Fruit fly (Drosophila melanogaster): ENCODE results near the gene CG16781.

CG16781 gene

dm6 chrX:3463944-3464343, at the start of gene CG16781:
TSS of gene CG16781 (minus strand) at chrX:3464044.
- no peak for TF ChIP-seq noc (tag; optimal IDR thresholded peaks at IDR 0.05)

dm6 chrX:3504751-3505150, 40.9 kb upstream of the CG16781 start, which contains the start of gene Gas8:
TSS of gene Gas8 (minus strand) at chrX:3504851.
- no peak for TF ChIP-seq noc (tag; optimal IDR thresholded peaks at IDR 0.05)

- no peak for TF ChIP-seq noc (tag; optimal IDR thresholded peaks at IDR 0.05)
Observed at dm6 chrX:3504251-3504650, 40.4 kb upstream of the CG16781 start.

- no peak for TF ChIP-seq noc (tag; optimal IDR thresholded peaks at IDR 0.05)
Observed at dm6 chrX:3485871-3486270, 22.0 kb upstream of the CG16781 start.

- TF ChIP-seq noc (tag; optimal IDR thresholded peaks at IDR 0.05): no peak
Observed at dm6 chrX:3485304-3485703, 21.5 kb upstream of the CG16781 start, which contains the start of the genes CG14270 and CG10803. TSS of gene CG14270 (minus strand) at chrX:3485378. TSS of gene CG10803 (plus strand) at chrX:3485650.

- TF ChIP-seq noc (tag; optimal IDR thresholded peaks at IDR 0.05): peak; percentile 56
Observed at dm6 chrX:3482119-3483014, 18.5 kb upstream of the CG16781 start, which contains the start of the genes CG10804 and CG10802. TSS of gene CG10804 (minus strand) at chrX:3482322. TSS of gene CG10802 (plus strand) at chrX:3482965.

- no peak for TF ChIP-seq noc (tag; optimal IDR thresholded peaks at IDR 0.05)
Observed at dm6 chrX:3481034-3481433, 17.2 kb upstream of the CG16781 start.

- TF ChIP-seq noc (tag; optimal IDR thresholded peaks at IDR 0.05): no peak
Observed at dm6 chrX:3476009-3476408, 12.2 kb upstream of the CG16781 start.

dm6 chrX:3474476-3475439, 10.9 kb upstream of the CG16781 start, which contains the start of gene CG12206:
TSS of gene CG12206 (minus strand) at chrX:3474524.
- peak; percentile 84 for TF ChIP-seq noc (tag; optimal IDR thresholded peaks at IDR 0.05)

- TF ChIP-seq noc (tag; optimal IDR thresholded peaks at IDR 0.05): peak; percentile 17
Observed at dm6 chrX:3473636-3474035, 9.8 kb upstream of the CG16781 start.

dm6 chrX:3470467-3471079, 6.7 kb upstream of the CG16781 start:
- no peak for TF ChIP-seq noc (tag; optimal IDR thresholded peaks at IDR 0.05)

- TF ChIP-seq noc (tag; optimal IDR thresholded peaks at IDR 0.05): no peak
Observed at dm6 chrX:3465551-3465950, 1.7 kb upstream of the CG16781 start.

dm6 chrX:3460140-3460642, 3.7 kb downstream of the CG16781 start, which contains the start of the genes CG16782 and CG10801:
TSS of gene CG16782 (minus strand) at chrX:3460240.
TSS of gene CG10801 (plus strand) at chrX:3460592.
- TF ChIP-seq noc (tag; optimal IDR thresholded peaks at IDR 0.05): no peak

dm6 chrX:3458491-3458890, 5.4 kb downstream of the CG16781 start:
- TF ChIP-seq noc (tag; optimal IDR thresholded peaks at IDR 0.05): no peak

- no peak for TF ChIP-seq noc (tag; optimal IDR thresholded peaks at IDR 0.05)
Observed at dm6 chrX:3457518-3457917, 6.3 kb downstream of the CG16781 start.
